Fruit fly (Drosophila melanogaster) Kc167 (cell line): ENCODE results near the gene CG43844.

ENCODE experiments used
- Myc ChIP-seq: fragments of >200 bp; optimal IDR thresholded peaks from 2 replicates; lab custom pipeline; 2017; ENCODE audit warnings: missing external identifiers
- Sin3A ChIP-seq: fragments of >200 bp; optimal IDR thresholded peaks from 2 replicates; lab custom pipeline; 2018; ENCODE audit warnings: missing external identifiers
- h ChIP-seq: fragments of >200 bp; optimal IDR thresholded peaks from 3 replicates; lab custom pipeline; 2018; ENCODE audit warnings: missing external identifiers
- insv ChIP-seq: fragments of >200 bp; optimal IDR thresholded peaks from 3 replicates; lab custom pipeline; 2018; ENCODE audit warnings: missing external identifiers
- psq ChIP-seq: fragments of >200 bp; optimal IDR thresholded peaks from 2 replicates; lab custom pipeline; 2017; ENCODE audit warnings: missing external identifiers
- ttk ChIP-seq: sonication (Bioruptor generic); optimal IDR thresholded peaks from 2 replicates; lab custom pipeline; 2017; ENCODE audit warnings: missing external identifiers

The CG43844 gene

DNA sequence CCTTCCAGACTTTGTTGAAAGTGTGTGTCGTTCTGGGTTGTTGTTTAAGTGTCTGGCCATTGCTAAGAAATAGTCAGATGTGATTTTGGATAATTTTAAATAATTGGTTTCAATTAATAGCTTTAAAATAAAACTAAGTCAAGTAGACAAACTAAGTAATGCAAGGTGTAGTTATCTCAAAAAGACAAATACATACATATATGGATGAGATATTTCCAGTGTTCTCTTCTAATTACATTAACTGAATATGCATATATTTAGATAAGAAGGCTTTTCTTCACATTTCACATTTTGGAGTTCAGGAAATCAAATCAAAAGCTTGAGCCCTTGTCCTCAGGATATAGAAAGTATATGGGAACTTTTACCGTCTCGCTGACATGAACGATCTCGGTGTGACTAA is 11.7 kb upstream of the CG43844 start, which contains the start of gene P5CDh2:
P5CDh2 (plus strand) TSS at position 301 of the 400 bp plus-strand sequence.
- TF ChIP-seq h (lab: Kevin White, UChicago) (no peak), Myc (lab: Kevin White, UChicago) (no peak), psq (lab: Kevin White, UChicago) (no peak)

DNA sequence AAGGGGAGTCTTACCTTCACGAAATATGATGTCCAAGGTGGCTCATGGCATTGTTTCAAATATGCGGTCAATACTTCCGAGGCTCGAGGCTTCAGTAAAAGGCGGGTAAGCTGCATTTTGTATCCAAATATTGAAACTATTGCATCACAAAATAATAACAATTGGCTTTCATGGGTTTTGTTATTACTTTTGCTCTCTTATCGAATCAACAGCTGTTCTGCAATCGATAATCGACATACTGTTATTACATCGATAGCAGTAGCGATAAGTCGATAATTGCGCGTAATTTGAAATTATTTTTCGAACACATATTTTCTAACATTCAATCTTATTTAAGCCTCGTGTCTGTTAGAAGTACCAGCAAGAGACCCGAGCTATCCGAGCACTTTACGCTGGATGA is 10.9 kb upstream of the CG43844 start, which contains the start of gene CG34148:
CG34148 (minus strand) TSS at position 214 of the 400 bp plus-strand sequence.
- TF ChIP-seq ttk (no peak), h (lab: Kevin White, UChicago) (no peak), psq (lab: Kevin White, UChicago) (no peak), Sin3A (lab: Kevin White, UChicago) (no peak), Myc (lab: Kevin White, UChicago) (no peak), insv (lab: Kevin White, UChicago) (no peak)

DNA sequence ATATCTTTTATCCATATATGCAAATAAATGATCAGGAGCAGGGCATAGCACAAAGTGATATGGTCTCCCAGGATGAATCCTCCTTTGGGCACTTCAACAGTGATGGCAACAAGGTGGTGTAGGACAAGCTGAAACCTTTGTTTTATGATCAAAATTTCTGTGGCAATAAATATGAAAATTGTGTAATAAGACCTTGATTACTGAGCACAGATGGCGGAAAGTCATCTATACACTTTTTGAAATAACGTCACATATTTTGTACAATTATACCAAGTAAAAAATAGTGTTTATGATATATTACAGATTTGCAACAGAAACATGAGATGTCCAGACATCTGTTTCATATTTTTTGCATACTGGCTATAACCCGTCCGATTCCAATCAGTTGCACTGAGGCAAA is 8.8 kb upstream of the CG43844 start, which contains the start of gene CG31465:
CG31465 (plus strand) TSS at position 301 of the 400 bp plus-strand sequence.
- TF ChIP-seq insv (lab: Kevin White, UChicago) (no peak), ttk (no peak), psq (lab: Kevin White, UChicago) (no peak)

dm6 chr3R:21884354-21884753 is 5.0 kb upstream of the CG43844 start, which contains the start of gene fit:
Gene fit (minus strand): TSS chr3R:21884454.
- TF ChIP-seq ttk = no peak
- TF ChIP-seq Sin3A (lab: Kevin White, UChicago) = no peak
- TF ChIP-seq Myc (lab: Kevin White, UChicago) = no peak
- TF ChIP-seq insv (lab: Kevin White, UChicago) = no peak
- TF ChIP-seq h (lab: Kevin White, UChicago) = no peak
- TF ChIP-seq psq (lab: Kevin White, UChicago) = no peak

dm6 chr3R:21885450-21885849 is 3.9 kb upstream of the CG43844 start, which contains the start of gene CG17819:
Gene CG17819 (minus strand): TSS chr3R:21885550.
- TF ChIP-seq h (lab: Kevin White, UChicago) = no peak

- no peak for TF ChIP-seq ttk
- no peak for TF ChIP-seq h (lab: Kevin White, UChicago)
- TF ChIP-seq insv (lab: Kevin White, UChicago) = no peak
- TF ChIP-seq psq (lab: Kevin White, UChicago) = no peak
- TF ChIP-seq Myc (lab: Kevin White, UChicago) = no peak
- no peak for TF ChIP-seq Sin3A (lab: Kevin White, UChicago)
These were observed 2.3 kb upstream of the CG43844 start, which contains the start of the genes CG6678 and dnd for dm6 chr3R:21886861-21887587. Gene CG6678 (plus strand): TSS chr3R:21887029. Gene dnd (minus strand): TSS chr3R:21887355.

DNA sequence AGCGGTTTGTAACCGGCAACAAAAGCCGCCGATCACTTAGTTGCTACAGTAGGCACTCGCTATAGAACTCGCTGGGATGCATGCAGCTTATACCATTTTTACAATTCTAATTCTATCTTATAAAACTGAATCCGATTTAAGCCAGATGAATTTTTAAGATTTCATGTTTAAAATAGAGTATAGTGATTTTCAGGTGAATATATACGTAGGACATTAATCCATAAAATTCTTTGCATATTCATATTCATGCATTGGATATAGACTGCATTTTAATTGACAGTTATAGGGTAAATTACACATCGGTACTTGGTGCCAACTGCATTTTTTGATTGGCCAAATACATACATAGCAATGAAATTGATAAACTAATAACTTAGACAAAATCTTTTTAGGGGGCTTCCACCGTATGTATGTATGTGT is 1.7 kb upstream of the CG43844 start:
- TF ChIP-seq Myc (lab: Kevin White, UChicago) (no peak), ttk (no peak), psq (lab: Kevin White, UChicago) (no peak), h (lab: Kevin White, UChicago) (no peak), Sin3A (lab: Kevin White, UChicago) (no peak), insv (lab: Kevin White, UChicago) (no peak)

DNA sequence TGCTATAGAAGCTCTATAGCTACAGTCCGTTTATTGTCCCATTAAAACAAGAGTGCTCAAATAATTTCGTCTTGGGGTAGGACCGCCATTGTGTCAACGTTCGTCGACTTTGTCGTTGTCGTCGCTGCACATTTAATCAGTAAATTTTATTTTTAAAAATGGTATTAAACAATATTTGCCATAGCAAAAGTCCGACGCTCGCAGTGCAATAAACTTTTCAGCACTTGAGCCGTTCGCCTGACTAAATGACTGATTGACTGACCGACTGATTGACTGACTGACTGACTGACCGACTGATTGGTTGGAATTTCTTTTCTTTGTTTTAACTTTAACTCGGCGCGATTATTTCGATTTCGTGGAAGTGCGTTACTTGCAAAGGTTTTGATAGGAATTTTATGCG is 606 bp downstream of the CG43844 start:
- no peak for TF ChIP-seq Myc (lab: Kevin White, UChicago)

dm6 chr3R:21890739-21891138 is 1.4 kb downstream of the CG43844 start:
- no peak for TF ChIP-seq insv (lab: Kevin White, UChicago)
- TF ChIP-seq h (lab: Kevin White, UChicago) = no peak
- TF ChIP-seq psq (lab: Kevin White, UChicago) = no peak
- no peak for TF ChIP-seq ttk
- TF ChIP-seq Sin3A (lab: Kevin White, UChicago) = no peak
- no peak for TF ChIP-seq Myc (lab: Kevin White, UChicago)

- TF ChIP-seq Myc (lab: Kevin White, UChicago) = no peak
- TF ChIP-seq Sin3A (lab: Kevin White, UChicago) = no peak
- no peak for TF ChIP-seq h (lab: Kevin White, UChicago)
- no peak for TF ChIP-seq ttk
- TF ChIP-seq insv (lab: Kevin White, UChicago) = no peak
- TF ChIP-seq psq (lab: Kevin White, UChicago) = no peak
These were observed 3.1 kb downstream of the CG43844 start for dm6 chr3R:21892450-21892849.

- TF ChIP-seq h (lab: Kevin White, UChicago) = no peak
- TF ChIP-seq ttk = no peak
- no peak for TF ChIP-seq Myc (lab: Kevin White, UChicago)
- TF ChIP-seq psq (lab: Kevin White, UChicago) = no peak
- TF ChIP-seq Sin3A (lab: Kevin White, UChicago) = no peak
- no peak for TF ChIP-seq insv (lab: Kevin White, UChicago)
These were observed 4.6 kb downstream of the CG43844 start for dm6 chr3R:21893929-21894328.

DNA sequence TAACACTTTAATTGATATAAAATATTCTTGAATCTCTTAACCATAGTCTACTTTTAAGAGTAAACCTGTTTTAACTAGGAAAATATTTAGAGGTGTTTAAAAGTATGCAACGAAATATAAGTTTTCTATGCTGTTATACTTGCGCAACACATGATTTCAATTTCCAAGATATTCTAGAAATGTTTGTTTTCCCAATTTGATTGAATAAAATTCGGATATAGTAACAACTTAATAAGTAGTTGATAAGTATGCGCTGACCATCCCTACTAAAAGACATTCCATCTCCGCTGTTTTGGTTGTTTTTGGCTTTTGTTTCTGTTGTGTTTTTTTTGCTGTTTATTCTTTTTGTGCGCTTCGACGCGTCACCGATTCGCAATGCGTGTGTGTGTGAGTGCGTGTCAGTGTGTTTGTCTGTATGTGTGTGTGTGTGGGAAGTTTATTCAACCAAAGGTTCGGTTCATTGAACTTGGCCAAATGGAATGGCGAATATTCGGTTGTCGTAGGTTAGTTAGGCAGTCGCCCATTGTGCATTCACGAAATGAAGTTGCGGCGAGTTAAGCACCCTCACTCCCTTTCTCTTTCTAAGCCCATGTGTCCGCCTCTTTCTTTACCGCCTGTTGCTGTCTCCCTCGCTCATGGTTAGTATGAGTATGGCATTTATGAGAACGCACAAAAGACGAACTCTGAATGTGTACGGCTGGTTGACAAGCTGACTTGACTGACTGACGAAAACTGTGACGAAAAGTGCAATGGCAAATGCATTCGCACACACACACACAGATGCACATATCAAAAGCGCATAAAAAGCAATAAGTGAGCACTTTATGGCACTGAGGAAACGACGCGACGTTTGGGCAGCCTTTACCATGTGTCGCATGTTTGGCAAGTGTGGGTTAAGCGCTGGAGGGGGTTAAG is 6.9 kb downstream of the CG43844 start:
- TF ChIP-seq h (lab: Kevin White, UChicago) (no peak), Myc (lab: Kevin White, UChicago) (no peak), psq (lab: Kevin White, UChicago) (no peak), insv (lab: Kevin White, UChicago) (no peak), Sin3A (lab: Kevin White, UChicago) (no peak), ttk (no peak)
